Worm (Caenorhabditis elegans): ENCODE data around the gene nhr-19.

The nhr-19 gene

DNA sequence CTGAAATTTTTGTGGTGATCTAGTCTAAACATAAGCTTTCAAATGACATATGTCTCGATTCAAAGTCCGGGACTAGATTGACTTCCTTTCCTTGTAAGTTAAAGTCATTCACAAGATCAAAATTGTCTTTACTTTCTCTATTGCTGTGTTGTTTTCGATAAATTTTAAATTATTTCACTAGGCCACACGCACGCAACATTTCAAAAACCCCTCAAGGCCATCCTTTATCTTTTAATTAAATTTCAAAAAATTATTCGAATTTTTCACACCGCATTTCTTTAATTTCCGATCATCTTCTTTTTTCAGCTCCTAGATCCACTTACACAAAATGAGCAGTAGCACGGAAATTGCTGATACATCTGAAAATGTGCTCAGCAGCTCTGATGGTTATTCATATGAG is 31.0 kb upstream of the nhr-19 start, which contains the start of gene ZK1307.7:
Gene ZK1307.7 (plus strand): TSS at position 301 of the 400 bp plus-strand sequence.
- TF ChIP-seq ceh-39 (tag; optimal IDR thresholded peaks at IDR 0.05) (no peak), flh-1 (GFP tag; optimal IDR thresholded peaks at IDR 0.05) (no peak), sptf-1 (tag; optimal IDR thresholded peaks at IDR 0.05) (no peak), tbx-8 (GFP tag; optimal IDR thresholded peaks at IDR 0.05) (no peak), blmp-1 (tag; optimal IDR thresholded peaks at IDR 0.05) (no peak), sem-2 (GFP tag; optimal IDR thresholded peaks at IDR 0.05) (no peak), mab-5 (tag; optimal IDR thresholded peaks at IDR 0.05) (no peak), ceh-43 (GFP tag; optimal IDR thresholded peaks at IDR 0.05) (no peak), snpc-4 (tag; optimal IDR thresholded peaks at IDR 0.05) (no peak)

DNA sequence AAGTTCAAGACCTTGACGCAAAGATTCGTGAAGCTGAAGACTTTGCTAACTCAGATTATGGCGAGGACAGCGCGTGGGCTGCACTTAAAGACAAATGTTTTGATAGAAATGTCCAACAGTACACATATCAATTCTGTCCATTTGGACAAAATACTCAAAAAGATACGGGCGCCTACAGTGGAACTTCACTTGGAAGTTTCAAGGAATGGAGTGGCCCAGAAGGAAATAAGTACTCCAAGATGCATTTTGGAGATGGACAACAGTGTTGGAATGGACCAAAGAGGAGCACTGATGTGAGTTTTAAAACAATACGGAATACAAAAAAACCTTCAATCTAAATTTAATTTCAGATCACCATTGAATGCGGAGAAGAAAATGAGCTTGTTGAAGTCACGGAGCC is 20.6 kb upstream of the nhr-19 start:
- TF ChIP-seq blmp-1 (tag; optimal IDR thresholded peaks at IDR 0.05) (no peak), snpc-4 (tag; optimal IDR thresholded peaks at IDR 0.05) (no peak)

DNA sequence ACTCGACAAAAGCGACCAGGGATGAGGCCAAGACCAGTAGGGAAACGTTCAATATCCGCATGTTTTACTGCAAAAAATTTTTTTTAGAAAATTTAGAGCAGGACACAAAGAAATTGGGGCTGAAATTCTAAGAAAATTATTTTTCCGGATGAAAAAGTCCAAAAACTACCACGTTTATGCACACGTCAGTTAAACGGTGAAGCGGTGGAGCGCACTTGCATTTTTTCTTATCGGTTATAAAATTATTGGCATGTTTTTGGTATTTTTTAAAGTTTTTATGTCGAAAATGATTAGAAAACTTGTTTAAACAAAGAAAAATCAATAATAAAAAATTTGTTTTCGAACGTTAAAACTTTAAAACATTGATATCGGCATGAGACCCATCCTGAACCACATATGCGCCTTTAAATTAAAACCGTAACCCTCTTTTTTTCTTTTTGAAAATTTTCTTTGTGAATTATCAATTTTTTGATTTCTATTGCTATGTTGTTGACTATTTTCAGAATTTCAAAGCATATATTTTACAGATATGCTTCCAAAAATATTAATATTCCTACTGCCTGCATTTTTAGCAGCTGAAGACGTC is 18.9 kb upstream of the nhr-19 start, which contains the start of the genes dnj-20 and ZK1307.8:
Gene dnj-20 (minus strand): TSS at position 67 of the 586 bp plus-strand sequence.
Gene ZK1307.8 (plus strand): TSS at position 504 of the 586 bp plus-strand sequence.
- TF ChIP-seq ceh-83 (GFP tag; optimal IDR thresholded peaks at IDR 0.05) (no peak), tbx-8 (GFP tag; optimal IDR thresholded peaks at IDR 0.05) (no peak), unc-62 (GFP tag; optimal IDR thresholded peaks at IDR 0.05) (no peak), nhr-76 (tag; optimal IDR thresholded peaks at IDR 0.05) (no peak), nhr-2 (tag; optimal IDR thresholded peaks at IDR 0.05) (no peak), ceh-39 (tag; optimal IDR thresholded peaks at IDR 0.05) (no peak), ztf-11 (tag; optimal IDR thresholded peaks at IDR 0.05) (no peak), mep-1 (tag; optimal IDR thresholded peaks at IDR 0.05) (peak; percentile 8), flh-1 (GFP tag; optimal IDR thresholded peaks at IDR 0.05) (no peak), hlh-1 (tag; optimal IDR thresholded peaks at IDR 0.05) (no peak), unc-39 (tag; optimal IDR thresholded peaks at IDR 0.05) (no peak), ces-1 (GFP tag; optimal IDR thresholded peaks at IDR 0.05) (peak; percentile 10), sptf-1 (tag; optimal IDR thresholded peaks at IDR 0.05) (no peak)

DNA sequence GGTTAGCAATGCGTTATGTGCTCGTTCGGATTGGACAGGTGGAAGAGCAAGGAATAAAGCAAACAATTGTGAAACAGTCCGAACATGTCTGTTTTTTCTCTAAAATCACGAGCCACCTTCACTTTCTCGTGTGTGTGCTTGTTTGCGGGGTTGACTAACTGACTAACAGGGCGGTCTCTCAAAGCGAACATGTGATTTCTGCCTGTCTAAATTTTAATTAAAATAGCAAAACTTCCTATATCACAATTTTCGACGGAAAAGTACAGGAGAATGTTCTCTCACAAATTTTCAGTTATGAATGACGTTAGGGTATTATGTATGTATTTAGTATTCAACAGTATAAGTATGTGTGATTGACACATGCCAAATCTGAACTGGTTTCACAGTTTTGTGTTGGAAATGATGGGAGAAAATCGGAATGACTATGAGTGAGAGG is 16.6 kb upstream of the nhr-19 start:
- TF ChIP-seq blmp-1 (tag; optimal IDR thresholded peaks at IDR 0.05) (no peak), elt-3 (tag; optimal IDR thresholded peaks at IDR 0.05) (no peak), nhr-2 (tag; optimal IDR thresholded peaks at IDR 0.05) (no peak), unc-120 (tag; optimal IDR thresholded peaks at IDR 0.05; ENCODE audit: poor library complexity, severe bottlenecking) (no peak), lin-32 (GFP tag; optimal IDR thresholded peaks at IDR 0.05) (no peak), zip-8 (tag; optimal IDR thresholded peaks at IDR 0.05) (no peak), nhr-28 (tag; optimal IDR thresholded peaks at IDR 0.05) (no peak), tbx-8 (GFP tag; optimal IDR thresholded peaks at IDR 0.05) (no peak), mls-2 (tag; optimal IDR thresholded peaks at IDR 0.05) (no peak), flh-1 (GFP tag; optimal IDR thresholded peaks at IDR 0.05) (no peak), M03D4.4 (tag; optimal IDR thresholded peaks at IDR 0.05) (no peak), ceh-39 (tag; optimal IDR thresholded peaks at IDR 0.05) (no peak), pha-4 (tag; optimal IDR thresholded peaks at IDR 0.05) (no peak), ztf-11 (tag; optimal IDR thresholded peaks at IDR 0.05) (no peak), lsy-2 (tag; optimal IDR thresholded peaks at IDR 0.05) (no peak), sem-2 (GFP tag; optimal IDR thresholded peaks at IDR 0.05) (no peak), ces-1 (GFP tag; optimal IDR thresholded peaks at IDR 0.05) (no peak)

ce11 chrII:9621121-9621520 is 15.8 kb upstream of the nhr-19 start:
- TF ChIP-seq drap-1 (GFP tag; optimal IDR thresholded peaks at IDR 0.05) (no peak), lin-13 (tag; optimal IDR thresholded peaks at IDR 0.05) (no peak), hlh-1 (tag; optimal IDR thresholded peaks at IDR 0.05) (peak; percentile 67), unc-62 (GFP tag; optimal IDR thresholded peaks at IDR 0.05) (peak; percentile 90), unc-120 (tag; optimal IDR thresholded peaks at IDR 0.05; ENCODE audit: poor library complexity, severe bottlenecking) (peak; percentile 39), ceh-43 (GFP tag; optimal IDR thresholded peaks at IDR 0.05) (no peak), nhr-237 (tag; optimal IDR thresholded peaks at IDR 0.05) (no peak)

DNA sequence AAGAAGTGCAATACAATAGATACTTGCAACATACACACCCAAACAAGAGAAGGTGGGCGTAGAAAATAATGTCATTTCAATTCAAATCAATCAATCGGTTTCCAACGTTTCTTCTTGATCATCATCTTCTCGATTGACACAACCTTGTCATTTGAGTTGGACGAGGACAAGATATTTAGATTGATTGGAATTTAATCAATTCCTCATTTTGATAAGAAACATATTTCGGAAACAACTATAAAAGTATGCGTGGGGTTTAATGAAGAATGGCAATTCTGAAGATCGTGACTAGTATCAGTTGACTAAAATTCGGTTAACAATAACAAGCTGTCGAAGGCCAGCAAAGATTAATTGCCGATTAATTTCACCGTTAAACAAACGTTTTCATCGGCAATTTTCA is 15.3 kb upstream of the nhr-19 start:
- TF ChIP-seq lsy-2 (tag; optimal IDR thresholded peaks at IDR 0.05) (no peak), unc-62 (GFP tag; optimal IDR thresholded peaks at IDR 0.05) (peak; percentile 60), M03D4.4 (tag; optimal IDR thresholded peaks at IDR 0.05) (no peak), sem-2 (GFP tag; optimal IDR thresholded peaks at IDR 0.05) (no peak), nhr-28 (tag; optimal IDR thresholded peaks at IDR 0.05) (no peak), ceh-43 (GFP tag; optimal IDR thresholded peaks at IDR 0.05) (no peak), nhr-12 (tag; optimal IDR thresholded peaks at IDR 0.05) (no peak), mep-1 (tag; optimal IDR thresholded peaks at IDR 0.05) (no peak), elt-3 (tag; optimal IDR thresholded peaks at IDR 0.05) (no peak)
